Fruit fly (Drosophila melanogaster) whole organism, embryonic: ENCODE measurements around the gene CG8128.

Experiments
- Antp ChIP-seq: fragments of 200-800 bp; sonication (Bioruptor generic); optimal IDR thresholded peaks from 3 replicates; lab custom pipeline; 2016; ENCODE audit warnings: missing biosample characterization, missing genetic modification characterization
- CG12155 ChIP-seq: fragments of 200-800 bp; sonication (Bioruptor generic); optimal IDR thresholded peaks from 3 replicates; lab custom pipeline; 2016; ENCODE audit warnings: missing biosample characterization, missing genetic modification characterization
- CG12219 ChIP-seq: fragments of 200-800 bp; sonication (Bioruptor generic); optimal IDR thresholded peaks from 3 replicates; lab custom pipeline; 2018; ENCODE audit warnings: missing biosample characterization, mild to moderate bottlenecking, missing genetic modification characterization
- CG14710 ChIP-seq: fragments of 200-800 bp; sonication (Bioruptor generic); optimal IDR thresholded peaks from 3 replicates; lab custom pipeline; 2019; ENCODE audit warnings: missing biosample characterization, mild to moderate bottlenecking, missing genetic modification characterization, moderate library complexity
- CG15696 ChIP-seq: fragments of 200-800 bp; sonication (Bioruptor generic); optimal IDR thresholded peaks from 2 replicates; lab custom pipeline; 2019; ENCODE audit warnings: missing biosample characterization, mild to moderate bottlenecking, missing genetic modification characterization, moderate library complexity
- CG1603 ChIP-seq: fragments of 200-800 bp; sonication (Bioruptor generic); optimal IDR thresholded peaks from 2 replicates; lab custom pipeline; 2019; ENCODE audit warnings: missing biosample characterization, mild to moderate bottlenecking, missing genetic modification characterization, moderate library complexity
- CG18262 ChIP-seq: fragments of 200-800 bp; optimal IDR thresholded peaks from 3 replicates; lab custom pipeline; 2019; ENCODE audit warnings: missing biosample characterization, mild to moderate bottlenecking, missing genetic modification characterization, moderate library complexity
- CG18619 ChIP-seq: fragments of 200-800 bp; sonication (Bioruptor generic); optimal IDR thresholded peaks from 3 replicates; lab custom pipeline; 2017; ENCODE audit warnings: missing biosample characterization, mild to moderate bottlenecking, missing genetic modification characterization
- CG32532 ChIP-seq: fragments of 200-800 bp; sonication (Bioruptor generic); IDR thresholded peaks from 2 replicates; pipeline ENCODE4 v1.3.6; 2022; ENCODE audit warnings: missing biosample characterization, missing genetic modification characterization
- CG32772 ChIP-seq: fragments of 200-800 bp; sonication (Bioruptor generic); IDR thresholded peaks from 2 replicates; pipeline ENCODE4 v1.3.6; 2022; ENCODE audit warnings: missing biosample characterization, missing genetic modification characterization
- CG3838 ChIP-seq: fragments of 200-800 bp; sonication (Bioruptor generic); optimal IDR thresholded peaks from 3 replicates; lab custom pipeline; 2016; ENCODE audit warnings: missing biosample characterization, missing genetic modification characterization
- CG4617 ChIP-seq: fragments of 200-800 bp; sonication (Bioruptor generic); optimal IDR thresholded peaks from 3 replicates; lab custom pipeline; 2016; ENCODE audit warnings: missing biosample characterization, missing genetic modification characterization, borderline replicate concordance
- CG4730 ChIP-seq: fragments of 200-800 bp; sonication (Bioruptor generic); IDR thresholded peaks from 2 replicates; pipeline ENCODE4 v1.3.6; 2022; ENCODE audit warnings: missing biosample characterization, missing genetic modification characterization
- CG6765 ChIP-seq: fragments of 200-800 bp; sonication (Bioruptor generic); optimal IDR thresholded peaks from 3 replicates; lab custom pipeline; 2017; ENCODE audit warnings: missing biosample characterization, mild to moderate bottlenecking, missing genetic modification characterization
- CG8290 ChIP-seq, 3 experiments: fragments of 200-800 bp; sonication (Bioruptor generic); optimal IDR thresholded peaks; 2 replicates each; lab custom pipeline; 2016 to 2019; ENCODE audit warnings: missing biosample characterization in 3 of 3, missing genetic modification characterization in 3 of 3, mild to moderate bottlenecking in 2 of 3, moderate library complexity in 1 of 3
- CG8924 ChIP-seq: fragments of 200-800 bp; optimal IDR thresholded peaks from 3 replicates; lab custom pipeline; 2019; ENCODE audit warnings: missing biosample characterization, mild to moderate bottlenecking, missing genetic modification characterization, moderate library complexity
- Hmr ChIP-seq: fragments of 200-800 bp; sonication (Bioruptor generic); optimal IDR thresholded peaks from 3 replicates; lab custom pipeline; 2017; ENCODE audit warnings: mild to moderate bottlenecking, missing biosample characterization, missing genetic modification reagents, missing genetic modification characterization
- Hr39 ChIP-seq: fragments of >200 bp; optimal IDR thresholded peaks from 2 replicates; lab custom pipeline; 2017
- Lim3 ChIP-seq: fragments of 200-800 bp; sonication (Bioruptor generic); IDR thresholded peaks from 2 replicates; pipeline ENCODE4 v1.3.6; 2022; ENCODE audit warnings: missing biosample characterization, missing genetic modification characterization
- NFAT ChIP-seq: fragments of 200-800 bp; sonication (Bioruptor generic); IDR thresholded peaks from 2 replicates; pipeline ENCODE4 v1.3.6; 2022; ENCODE audit warnings: missing biosample characterization, missing genetic modification characterization
- Nf-YA ChIP-seq: fragments of 200-800 bp; sonication (Bioruptor generic); IDR thresholded peaks from 2 replicates; pipeline ENCODE4 v1.3.6; 2022; ENCODE audit warnings: missing biosample characterization, missing genetic modification characterization
- Sry-δ ChIP-seq: fragments of 200-800 bp; sonication (Bioruptor generic); optimal IDR thresholded peaks from 2 replicates; lab custom pipeline; 2016; ENCODE audit warnings: missing biosample characterization, missing genetic modification characterization
- Xrp1 ChIP-seq: fragments of 200-800 bp; sonication (Bioruptor generic); IDR thresholded peaks from 2 replicates; pipeline ENCODE4 v1.3.6; 2022; ENCODE audit warnings: missing biosample characterization, missing genetic modification characterization
- br ChIP-seq: fragments of >200 bp; optimal IDR thresholded peaks from 2 replicates; lab custom pipeline; 2017
- bsh ChIP-seq, 2 experiments: fragments of 200-800 bp; sonication (Bioruptor generic); optimal IDR thresholded peaks; 2 replicates each; lab custom pipeline; 2017 to 2018; ENCODE audit warnings: mild to moderate bottlenecking in 2 of 2, missing biosample characterization in 2 of 2, missing genetic modification characterization in 2 of 2, moderate library complexity in 1 of 2
- cato ChIP-seq: fragments of 200-800 bp; sonication (Bioruptor generic); optimal IDR thresholded peaks from 2 replicates; lab custom pipeline; 2016; ENCODE audit warnings: missing biosample characterization, missing genetic modification characterization, borderline replicate concordance
- dati ChIP-seq: fragments of 200-800 bp; sonication (Bioruptor generic); IDR thresholded peaks from 2 replicates; pipeline ENCODE4 v1.3.6; 2022; ENCODE audit warnings: missing biosample characterization, missing genetic modification characterization
- esg ChIP-seq: fragments of 200-800 bp; sonication (Bioruptor generic); conservative IDR thresholded peaks from 2 replicates; pipeline ENCODE4 v1.3.6; 2022; ENCODE audit warnings: missing biosample characterization, missing genetic modification characterization
- eve ChIP-seq, 2 experiments: fragments of >200 bp; optimal IDR thresholded peaks; 2 replicates each; lab custom pipeline; 2017; ENCODE audit warnings: missing biosample characterization in 2 of 2, missing genetic modification characterization in 2 of 2
- ftz-f1 ChIP-seq: fragments of 200-800 bp; sonication (Bioruptor generic); optimal IDR thresholded peaks from 2 replicates; lab custom pipeline; 2016; ENCODE audit warnings: missing biosample characterization, missing genetic modification characterization
- fu2 ChIP-seq: fragments of 200-800 bp; sonication (Bioruptor generic); optimal IDR thresholded peaks from 2 replicates; lab custom pipeline; 2016; ENCODE audit warnings: missing biosample characterization, missing genetic modification characterization
- gce ChIP-seq: fragments of 200-800 bp; sonication (Bioruptor generic); IDR thresholded peaks from 3 replicates; pipeline ENCODE4 v1.3.6; 2022; ENCODE audit warnings: missing biosample characterization, missing genetic modification characterization
- grau ChIP-seq: fragments of 200-800 bp; optimal IDR thresholded peaks from 3 replicates; lab custom pipeline; 2019; ENCODE audit warnings: missing biosample characterization, mild to moderate bottlenecking, missing genetic modification characterization, moderate library complexity
- gsb ChIP-seq: fragments of 200-800 bp; sonication (Bioruptor generic); IDR thresholded peaks from 2 replicates; pipeline ENCODE4 v1.3.6; 2022; ENCODE audit warnings: missing biosample characterization, missing genetic modification characterization
- insv ChIP-seq, 2 experiments: fragments of 200-800 bp; sonication (Bioruptor generic); optimal IDR thresholded peaks; 3 replicates each; lab custom pipeline; 2016 to 2018; ENCODE audit warnings: missing biosample characterization in 2 of 2, missing genetic modification characterization in 2 of 2
- kah ChIP-seq: fragments of 200-800 bp; sonication (Bioruptor generic); optimal IDR thresholded peaks from 2 replicates; lab custom pipeline; 2018; ENCODE audit warnings: missing biosample characterization, mild to moderate bottlenecking, missing genetic modification characterization
- lab ChIP-seq: fragments of 200-800 bp; sonication (Bioruptor generic); optimal IDR thresholded peaks from 3 replicates; lab custom pipeline; 2017; ENCODE audit warnings: missing biosample characterization, missing genetic modification characterization, mild to moderate bottlenecking, moderate library complexity, missing genetic modification reagents
- otp ChIP-seq: fragments of 200-800 bp; sonication (Bioruptor generic); IDR thresholded peaks from 3 replicates; pipeline ENCODE4, ENCODE4 v1.3.6; 2022; ENCODE audit warnings: missing biosample characterization, missing genetic modification characterization
- phol ChIP-seq: fragments of 200-800 bp; sonication (Bioruptor generic); optimal IDR thresholded peaks from 3 replicates; lab custom pipeline; 2018; ENCODE audit warnings: missing biosample characterization, mild to moderate bottlenecking, missing genetic modification characterization, moderate library complexity
- prd ChIP-seq, 3 experiments: fragments of >200 bp in 2 of 3; fragments of 200-800 bp in 1 of 3; sonication (Bioruptor generic) in 1 of 3; optimal IDR thresholded peaks in 2 of 3; IDR thresholded peaks in 1 of 3; 2 replicates in 2 of 3; 3 replicates in 1 of 3; pipeline versions ENCODE4 v1.3.6 to Lab custom; 2017 to 2022; ENCODE audit warnings: missing biosample characterization in 1 of 3, missing genetic modification characterization in 1 of 3
- pzg ChIP-seq: fragments of 200-800 bp; sonication (Bioruptor generic); optimal IDR thresholded peaks from 3 replicates; lab custom pipeline; 2018; ENCODE audit warnings: missing biosample characterization, mild to moderate bottlenecking, missing genetic modification characterization, moderate library complexity
- seq ChIP-seq: fragments of 200-800 bp; sonication (Bioruptor generic); IDR thresholded peaks from 2 replicates; pipeline ENCODE4 v1.3.6; 2022; ENCODE audit warnings: missing biosample characterization, missing genetic modification characterization
- sob ChIP-seq: fragments of 200-800 bp; sonication (Bioruptor generic); IDR thresholded peaks from 2 replicates; pipeline ENCODE4 v1.3.6; 2022; ENCODE audit warnings: missing biosample characterization, missing genetic modification characterization
- ssp ChIP-seq: fragments of 200-800 bp; sonication (Bioruptor generic); IDR thresholded peaks from 2 replicates; pipeline ENCODE4 v1.3.6; 2022; ENCODE audit warnings: missing biosample characterization, missing genetic modification characterization
- toy ChIP-seq: fragments of 200-800 bp; sonication (Bioruptor generic); IDR thresholded peaks from 2 replicates; pipeline ENCODE4 v1.3.6; 2022; ENCODE audit warnings: missing biosample characterization, missing genetic modification characterization
- unpg ChIP-seq: fragments of 200-800 bp; sonication (Bioruptor generic); optimal IDR thresholded peaks from 3 replicates; lab custom pipeline; 2018; ENCODE audit warnings: missing biosample characterization, mild to moderate bottlenecking, missing genetic modification characterization, moderate library complexity

Gene CG8128

DNA sequence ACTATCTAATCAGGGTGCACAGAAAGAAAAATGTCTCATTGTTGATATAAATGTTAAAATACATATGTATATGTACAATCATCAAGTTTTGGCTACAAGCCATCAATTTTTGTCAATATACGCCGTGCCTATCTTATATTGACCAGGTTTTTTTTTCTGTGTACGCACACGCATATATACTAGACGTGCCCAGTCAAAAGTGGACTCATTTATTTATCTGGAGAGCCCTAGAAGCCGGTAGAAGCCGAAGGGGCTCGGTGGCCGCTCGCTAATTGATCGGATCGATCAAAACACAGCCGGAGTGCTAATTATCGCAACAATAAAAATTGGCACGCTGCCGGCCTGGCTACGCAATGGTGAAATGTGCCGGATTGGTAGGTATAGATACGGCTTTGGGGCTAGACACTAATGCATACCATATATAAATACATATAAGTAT lies 43.0 kb downstream of the CG8128 start (continued):
- no peak for TF ChIP-seq br (lab: Kevin White, UChicago)
- TF ChIP-seq Antp (GFP tag; lab: Kevin White, UChicago): peak; percentile 44
- peak; percentile 31; the same call in 1 of the 2 replicates for TF ChIP-seq dati (GFP tag; lab: Robert Waterston, UW)
- TF ChIP-seq grau (tag; lab: Kevin White, UChicago): peak; percentile 78
- TF ChIP-seq seq (GFP tag; lab: Robert Waterston, UW): peak; percentile 65
- TF ChIP-seq Nf-YA (GFP tag; lab: Robert Waterston, UW): 0 out of 2 replicates have a peak, but pooled peaks have one; percentile 48
- TF ChIP-seq fu2 (GFP tag; lab: Kevin White, UChicago): peak; percentile 37
- peak; percentile 57 for TF ChIP-seq CG8924
- peak; percentile 52 for TF ChIP-seq phol (tag; lab: Kevin White, UChicago)
- TF ChIP-seq CG18262 (tag; lab: Kevin White, UChicago): peak; percentile 53
- peak; percentile 53; the same call in 1 of the 2 replicates for TF ChIP-seq CG4730 (GFP tag; lab: Robert Waterston, UW)
- TF ChIP-seq Sry-δ (GFP tag; lab: Kevin White, UChicago): peak; percentile 12
- no peak for TF ChIP-seq gce (GFP tag; lab: Robert Waterston, UW)
- no peak for TF ChIP-seq eve (GFP tag; optimal IDR thresholded peaks at IDR 0.05; lab: Kevin White, UChicago)
- peak; percentile 62; the same call in 1 of the 3 replicates for TF ChIP-seq otp (GFP tag; lab: Robert Waterston, UW)
- peak; percentile 41 for TF ChIP-seq CG12155 (GFP tag; lab: Kevin White, UChicago)
- TF ChIP-seq CG1603 (tag; lab: Kevin White, UChicago): peak; percentile 56
- TF ChIP-seq CG3838 (GFP tag; lab: Kevin White, UChicago): peak; percentile 6
- TF ChIP-seq CG18619 (GFP tag; lab: Kevin White, UChicago): peak; percentile 76
- no peak for TF ChIP-seq CG15696 (tag; lab: Kevin White, UChicago)
- TF ChIP-seq gsb (GFP tag; lab: Robert Waterston, UW): peak; percentile 70
- TF ChIP-seq ftz-f1 (GFP tag; lab: Kevin White, UChicago): no peak
- peak; percentile 47 for TF ChIP-seq ssp
- 0 out of 2 replicates have a peak, but pooled peaks have one; percentile 40 for TF ChIP-seq toy (GFP tag; lab: Robert Waterston, UW)
- peak; percentile 68 for TF ChIP-seq Xrp1 (GFP tag; lab: Robert Waterston, UW)
- TF ChIP-seq insv (GFP tag; optimal IDR thresholded peaks at IDR 0.05; lab: Kevin White, UChicago): peak in 1 of 2 experiments; percentile 27
- TF ChIP-seq CG12219 (GFP tag; lab: Kevin White, UChicago): peak; percentile 67
- peak; percentile 90 for TF ChIP-seq lab
- TF ChIP-seq CG32532: peak; percentile 89
- no peak for TF ChIP-seq Hr39 (lab: Kevin White, UChicago)
- TF ChIP-seq Lim3 (GFP tag; lab: Robert Waterston, UW): no peak
- peak; percentile 23 for TF ChIP-seq kah
- peak; percentile 69 for TF ChIP-seq CG32772 (GFP tag; lab: Robert Waterston, UW)
- TF ChIP-seq bsh (GFP tag; optimal IDR thresholded peaks at IDR 0.05; lab: Kevin White, UChicago): peak; percentile 5 to 66
- peak; percentile 3 for TF ChIP-seq CG14710 (tag; lab: Kevin White, UChicago)
- no peak for TF ChIP-seq prd (optimal IDR thresholded peaks at IDR 0.05; lab: Kevin White, UChicago)
- TF ChIP-seq prd (GFP tag; IDR thresholded peaks at IDR 0.05; lab: Robert Waterston, UW): peak; percentile 78
- TF ChIP-seq pzg (GFP tag; lab: Kevin White, UChicago): peak; percentile 7
- no peak for TF ChIP-seq CG8290 (GFP tag; optimal IDR thresholded peaks at IDR 0.05; lab: Kevin White, UChicago)
- peak in 1 of 2 experiments; percentile 82 for TF ChIP-seq CG8290 (tag; optimal IDR thresholded peaks at IDR 0.05; lab: Kevin White, UChicago)
- peak; percentile 89 for TF ChIP-seq Hmr
- peak; percentile 29 for TF ChIP-seq cato
- no peak for TF ChIP-seq CG4617 (GFP tag; lab: Kevin White, UChicago)
- TF ChIP-seq NFAT (GFP tag; lab: Robert Waterston, UW): peak; percentile 72
- TF ChIP-seq sob (GFP tag; lab: Robert Waterston, UW): peak; percentile 87
- peak; percentile 50 for TF ChIP-seq esg (GFP tag; lab: Robert Waterston, UW)
- TF ChIP-seq unpg (GFP tag; lab: Kevin White, UChicago): peak; percentile 77
- peak; percentile 68 for TF ChIP-seq CG6765 (GFP tag; lab: Kevin White, UChicago)
